Worm (Caenorhabditis elegans) whole organism, L4 larva: ENCODE results near the gene F44E5.15.

Experiments
- F26F4.8 ChIP-seq: fragments of 200-800 bp; sonication (Bioruptor generic); conservative IDR thresholded peaks from 2 replicates; pipeline ENCODE4 v1.3.6; 2022; ENCODE audit warnings: missing genetic modification characterization, missing compliant biosample characterization
- F37D6.2 ChIP-seq: sonication (generic microtip); optimal IDR thresholded peaks from 2 replicates; lab custom pipeline; 2016; ENCODE audit warnings: mild to moderate bottlenecking, missing genetic modification characterization, missing compliant biosample characterization
- F44E2.7 ChIP-seq: fragments of 200-800 bp; sonication (Bioruptor generic); IDR thresholded peaks from 2 replicates; pipeline ENCODE4 v2.1.2; 2022; ENCODE audit warnings: missing genetic modification characterization, missing compliant biosample characterization
- T26A8.4 ChIP-seq: fragments of 200-800 bp; sonication (Bioruptor generic); IDR thresholded peaks from 2 replicates; pipeline ENCODE4 v1.3.6; 2022; ENCODE audit warnings: missing genetic modification characterization, missing compliant biosample characterization
- ZK546.5 ChIP-seq, 2 experiments: sonication (generic microtip); optimal IDR thresholded peaks; 2 replicates each; lab custom pipeline; 2017; ENCODE audit warnings: missing biosample characterization in 2 of 2, missing genetic modification characterization in 2 of 2
- aha-1 ChIP-seq: fragments of 150-350 bp; peaks from one replicate; lab custom pipeline; 2014; ENCODE audit warnings: missing biosample characterization, missing genetic modification characterization
- ama-1 ChIP-seq: fragments of 150-350 bp; optimal IDR thresholded peaks from 2 replicates; lab custom pipeline; 2014; ENCODE audit warnings: inconsistent platforms, mixed read lengths
- ceh-82 ChIP-seq: sonication (generic microtip); optimal IDR thresholded peaks from 2 replicates; lab custom pipeline; 2017; ENCODE audit warnings: missing biosample characterization, missing genetic modification characterization
- cey-2 ChIP-seq: sonication (generic microtip); optimal IDR thresholded peaks from 3 replicates; lab custom pipeline; 2017; ENCODE audit warnings: missing genetic modification characterization, mild to moderate bottlenecking, missing compliant biosample characterization, antibody characterized with exemption, borderline replicate concordance; ENCODE audit not compliant: insufficient read depth
- daf-16 ChIP-seq, 3 experiments: sonication (generic microtip); optimal IDR thresholded peaks; 2 replicates each; lab custom pipeline; 2016 to 2017; ENCODE audit warnings: missing genetic modification characterization in 3 of 3, missing genetic modification reagents in 3 of 3, mild to moderate bottlenecking in 2 of 3, missing compliant biosample characterization in 2 of 3, missing biosample characterization in 1 of 3, moderate library complexity in 1 of 3
- daf-8 ChIP-seq: fragments of 200-800 bp; sonication (Bioruptor generic); IDR thresholded peaks from 2 replicates; pipeline ENCODE4 v1.3.6; 2022; ENCODE audit warnings: missing genetic modification characterization, missing compliant biosample characterization
- dmd-6 ChIP-seq: fragments of 200-800 bp; sonication (Bioruptor generic); IDR thresholded peaks from 2 replicates; pipeline ENCODE4 v1.3.6; 2022; ENCODE audit warnings: missing genetic modification reagents, missing genetic modification characterization, missing compliant biosample characterization
- dmd-9 ChIP-seq: fragments of 200-800 bp; sonication (Bioruptor generic); IDR thresholded peaks from 2 replicates; pipeline ENCODE4 v1.3.6; 2022; ENCODE audit warnings: missing genetic modification reagents, missing genetic modification characterization, missing compliant biosample characterization
- dve-1 ChIP-seq: sonication (generic microtip); optimal IDR thresholded peaks from 2 replicates; lab custom pipeline; 2017; ENCODE audit warnings: antibody characterized with exemption, mild to moderate bottlenecking, missing genetic modification characterization, missing compliant biosample characterization; ENCODE audit not compliant: insufficient read depth
- fos-1 ChIP-seq: fragments of 150-350 bp; optimal IDR thresholded peaks from 2 replicates; lab custom pipeline; 2014; ENCODE audit warnings: missing biosample characterization, missing genetic modification characterization
- gei-8 ChIP-seq: fragments of 200-800 bp; sonication (Bioruptor generic); optimal IDR thresholded peaks from 2 replicates; lab custom pipeline; 2018; ENCODE audit warnings: mild to moderate bottlenecking, missing genetic modification characterization, missing compliant biosample characterization
- hif-1 ChIP-seq, 2 experiments: sonication (generic microtip); optimal IDR thresholded peaks; 2 replicates each; lab custom pipeline; 2016 to 2017; ENCODE audit warnings: missing compliant biosample characterization in 2 of 2, missing genetic modification characterization in 2 of 2, missing genetic modification reagents in 2 of 2, missing genotype in 2 of 2, mild to moderate bottlenecking in 1 of 2
- hlh-11 ChIP-seq: fragments of 200-800 bp; sonication (Bioruptor generic); optimal IDR thresholded peaks from 2 replicates; lab custom pipeline; 2018; ENCODE audit warnings: mild to moderate bottlenecking, missing genetic modification characterization, missing compliant biosample characterization
- lin-1 ChIP-seq: fragments of 200-800 bp; sonication (Bioruptor generic); IDR thresholded peaks from 2 replicates; pipeline ENCODE4 v1.3.6; 2022; ENCODE audit warnings: missing genetic modification reagents, missing genetic modification characterization, missing compliant biosample characterization
- lin-13 ChIP-seq: fragments of 150-350 bp; optimal IDR thresholded peaks from 2 replicates; lab custom pipeline; 2014; ENCODE audit warnings: missing biosample characterization, missing genetic modification reagents, missing genetic modification characterization
- lir-3 ChIP-seq: sonication (generic microtip); optimal IDR thresholded peaks from 2 replicates; lab custom pipeline; 2016; ENCODE audit warnings: mild to moderate bottlenecking, missing genetic modification characterization, missing compliant biosample characterization
- mdl-1 ChIP-seq, 2 experiments: fragments of 150-350 bp in 1 of 2; sonication (generic microtip) in 1 of 2; optimal IDR thresholded peaks; 2 replicates each; lab custom pipeline; 2014 to 2017; ENCODE audit warnings: missing biosample characterization in 2 of 2, missing genetic modification characterization in 2 of 2
- mdt-29 ChIP-seq: fragments of 200-800 bp; sonication (Bioruptor generic); IDR thresholded peaks from 2 replicates; pipeline ENCODE4 v1.3.6; 2022; ENCODE audit warnings: missing genetic modification reagents, missing genetic modification characterization, missing compliant biosample characterization
- nhr-25 ChIP-seq: sonication (generic microtip); optimal IDR thresholded peaks from 2 replicates; lab custom pipeline; 2017; ENCODE audit warnings: missing genetic modification characterization, mild to moderate bottlenecking, missing compliant biosample characterization, antibody characterized with exemption, moderate library complexity, borderline replicate concordance; ENCODE audit not compliant: insufficient read depth
- nhr-28 ChIP-seq: fragments of 150-350 bp; optimal IDR thresholded peaks from 2 replicates; lab custom pipeline; 2014; ENCODE audit warnings: missing biosample characterization, missing genetic modification characterization
- nhr-6 ChIP-seq: fragments of 150-350 bp; optimal IDR thresholded peaks from 2 replicates; lab custom pipeline; 2014; ENCODE audit warnings: missing biosample characterization, missing genetic modification characterization
- php-3 ChIP-seq: fragments of 200-800 bp; sonication (Bioruptor generic); IDR thresholded peaks from 2 replicates; pipeline ENCODE4 v1.3.6; 2022; ENCODE audit warnings: missing genetic modification reagents, missing genetic modification characterization, missing compliant biosample characterization
- pqm-1 ChIP-seq: sonication (generic microtip); optimal IDR thresholded peaks from 2 replicates; lab custom pipeline; 2017; ENCODE audit warnings: missing biosample characterization, missing genetic modification characterization
- rbr-2 ChIP-seq: sonication (generic microtip); optimal IDR thresholded peaks from 2 replicates; lab custom pipeline; 2016; ENCODE audit warnings: missing genotype, missing genetic modification characterization, missing compliant biosample characterization
- set-16 ChIP-seq: fragments of 200-800 bp; sonication (Bioruptor generic); IDR thresholded peaks from 2 replicates; pipeline ENCODE4 v1.3.6; 2022; ENCODE audit warnings: missing genetic modification reagents, missing genetic modification characterization, missing compliant biosample characterization
- spr-1 ChIP-seq: sonication (generic microtip); optimal IDR thresholded peaks from 2 replicates; lab custom pipeline; 2016; ENCODE audit warnings: mild to moderate bottlenecking, missing genetic modification characterization, missing compliant biosample characterization
- unc-130 ChIP-seq: sonication (generic microtip); optimal IDR thresholded peaks from 2 replicates; lab custom pipeline; 2016; ENCODE audit warnings: missing genetic modification reagents, missing genetic modification characterization, missing compliant biosample characterization
- unc-39 ChIP-seq: sonication (generic microtip); optimal IDR thresholded peaks from 2 replicates; lab custom pipeline; 2017; ENCODE audit warnings: missing biosample characterization, missing genetic modification characterization
- unc-62 ChIP-seq, 3 experiments: fragments of 150-350 bp in 1 of 3; sonication (generic microtip); optimal IDR thresholded peaks in 2 of 3; peaks in 1 of 3; 1 replicate in 1 of 3; 2 replicates in 2 of 3; lab custom pipeline; 2014 to 2017; ENCODE audit warnings: missing biosample characterization in 3 of 3, missing genetic modification characterization in 3 of 3, missing genetic modification reagents in 3 of 3, missing genotype in 1 of 3
- zag-1 ChIP-seq: fragments of 150-350 bp; optimal IDR thresholded peaks from 2 replicates; lab custom pipeline; 2014; ENCODE audit warnings: missing biosample characterization, missing genetic modification characterization
- zfp-3 ChIP-seq: fragments of 200-800 bp; sonication (Bioruptor generic); conservative IDR thresholded peaks from 2 replicates; pipeline ENCODE4 v1.3.6; 2022; ENCODE audit warnings: missing genetic modification reagents, missing genetic modification characterization, missing compliant biosample characterization
- zip-2 ChIP-seq: fragments of 150-350 bp; optimal IDR thresholded peaks from 2 replicates; lab custom pipeline; 2014; ENCODE audit warnings: missing biosample characterization, missing genetic modification characterization
- ztf-11 ChIP-seq: fragments of 150-350 bp; optimal IDR thresholded peaks from 2 replicates; lab custom pipeline; 2014; ENCODE audit warnings: missing biosample characterization, missing genetic modification characterization
- ztf-7 ChIP-seq: fragments of 150-350 bp; optimal IDR thresholded peaks from 2 replicates; lab custom pipeline; 2014; ENCODE audit warnings: missing biosample characterization, missing genetic modification characterization

Gene F44E5.15

DNA sequence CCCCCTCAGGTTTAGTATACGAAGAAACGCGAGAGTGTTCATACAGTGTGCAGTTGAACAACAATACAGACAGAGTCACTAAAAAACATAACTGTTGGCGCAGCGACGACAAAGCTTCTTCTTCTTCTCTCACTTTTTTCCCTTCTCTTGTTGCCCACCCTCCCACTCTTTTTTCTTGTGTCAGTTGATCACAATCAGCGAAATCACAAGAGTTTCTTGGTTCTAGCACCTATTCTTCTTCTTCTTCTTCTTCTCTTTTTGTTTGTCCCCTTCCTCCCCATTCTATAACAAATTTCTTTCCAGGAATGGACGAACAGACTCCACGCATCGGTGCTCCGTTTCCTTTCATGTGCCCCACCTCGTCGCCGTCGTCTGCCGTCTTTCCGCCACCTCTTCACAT lies 18.0 kb downstream of the F44E5.15 start, which contains the start of gene F43G6.4:
Gene F43G6.4, plus strand, starts transcription at position 301 of the 400 bp plus-strand sequence.
- TF ChIP-seq mdl-1 (tag; optimal IDR thresholded peaks at IDR 0.05; lab: Kevin White, UChicago) (no peak), zag-1 (tag; lab: Kevin White, UChicago) (no peak), T26A8.4 (GFP tag; lab: Robert Waterston, UW) (no peak), spr-1 (no peak), gei-8 (GFP tag; lab: Kevin White, UChicago) (no peak), unc-130 (GFP tag; lab: Kevin White, UChicago) (no peak), dmd-9 (GFP tag; lab: Robert Waterston, UW) (no peak), lin-13 (GFP tag; lab: Kevin White, UChicago) (no peak), set-16 (no peak), daf-8 (GFP tag; lab: Robert Waterston, UW) (no peak), ZK546.5 (tag; optimal IDR thresholded peaks at IDR 0.05; lab: Kevin White, UChicago) (no peak), ceh-82 (no peak), hif-1 (tag; optimal IDR thresholded peaks at IDR 0.05; lab: Kevin White, UChicago) (no peak), fos-1 (tag; lab: Kevin White, UChicago) (no peak), ztf-11 (no peak), unc-62 (GFP tag; optimal IDR thresholded peaks at IDR 0.05 in 1 of 2; lab: Kevin White, UChicago) (no peak), unc-62 (tag; optimal IDR thresholded peaks at IDR 0.05; lab: Kevin White, UChicago) (no peak), nhr-25 (tag; lab: Kevin White, UChicago) (no peak), cey-2 (no peak)

DNA sequence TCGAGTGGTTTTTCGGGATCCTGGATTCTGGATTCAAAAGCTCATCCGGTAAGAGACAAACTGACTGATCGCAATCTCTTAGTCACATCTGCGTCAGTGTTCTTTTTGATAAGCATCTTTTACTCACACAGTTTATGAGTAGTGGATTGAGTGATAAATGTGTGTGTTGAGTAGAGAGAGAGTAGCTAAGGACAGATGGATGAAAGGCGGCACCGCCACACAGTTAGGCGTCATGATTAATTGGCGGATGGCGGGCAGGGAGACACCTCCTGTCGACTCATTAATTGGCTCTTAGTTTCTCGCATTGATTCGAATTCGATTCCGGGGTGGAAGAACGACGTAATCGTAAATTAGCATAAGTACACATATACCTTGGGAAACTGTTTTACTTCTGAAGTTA lies 21.9 kb downstream of the F44E5.15 start:
- TF ChIP-seq lin-1 (GFP tag; lab: Robert Waterston, UW) (no peak), nhr-6 (tag; lab: Kevin White, UChicago) (peak; percentile 3), F44E2.7 (GFP tag; lab: Robert Waterston, UW) (no peak), cey-2 (no peak)

DNA sequence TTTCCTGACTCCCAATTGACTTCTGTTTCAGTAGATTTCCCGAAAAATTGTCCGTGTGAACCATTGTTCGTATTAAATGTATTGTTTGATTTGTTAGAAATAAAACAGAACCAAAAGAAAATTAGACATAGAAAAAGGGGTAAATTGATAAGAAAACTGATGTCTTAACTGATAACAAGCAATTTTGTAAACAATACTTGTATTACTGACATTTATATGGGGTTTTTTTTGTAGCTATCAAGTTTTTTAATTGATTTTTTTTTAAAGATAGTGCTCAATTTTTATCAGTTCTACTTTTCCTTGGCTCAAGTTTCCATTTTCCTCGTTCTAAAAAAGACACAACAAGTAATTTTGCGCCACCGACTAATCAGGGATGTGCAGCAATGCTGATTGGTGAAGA lies 24.7 kb downstream of the F44E5.15 start:
- TF ChIP-seq nhr-28 (peak; percentile 76), unc-39 (tag; lab: Kevin White, UChicago) (no peak), daf-16 (GFP tag; optimal IDR thresholded peaks at IDR 0.05; lab: Kevin White, UChicago) (peak in 1 of 2 experiments; percentile 16), daf-16 (tag; optimal IDR thresholded peaks at IDR 0.05; lab: Kevin White, UChicago) (peak; percentile 82), dve-1 (tag; lab: Kevin White, UChicago) (peak; percentile 68), F37D6.2 (tag; lab: Kevin White, UChicago) (no peak), php-3 (GFP tag; lab: Robert Waterston, UW) (peak; percentile 76), mdt-29 (GFP tag; lab: Robert Waterston, UW) (no peak), ama-1 (lab: Kevin White, UChicago) (no peak), lir-3 (no peak), aha-1 (tag; lab: Kevin White, UChicago) (no peak), daf-8 (GFP tag; lab: Robert Waterston, UW) (no peak), hlh-11 (peak; percentile 52), F26F4.8 (GFP tag; lab: Robert Waterston, UW) (no peak), zip-2 (tag; lab: Kevin White, UChicago) (no peak), zfp-3 (GFP tag; lab: Robert Waterston, UW) (no peak), pqm-1 (tag; lab: Kevin White, UChicago) (peak; percentile 54), hif-1 (tag; optimal IDR thresholded peaks at IDR 0.05; lab: Kevin White, UChicago) (no peak), ztf-7 (tag; lab: Kevin White, UChicago) (no peak), rbr-2 (tag; lab: Kevin White, UChicago) (no peak), dmd-6 (GFP tag; lab: Robert Waterston, UW) (peak; percentile 29)
- TF ChIP-seq, all 104 proteins: peak for 7
